Fruit fly (Drosophila melanogaster): ENCODE results near the gene Hipk.

- TF ChIP-seq insv (optimal IDR thresholded peaks at IDR 0.05) (no peak), psq (optimal IDR thresholded peaks at IDR 0.05) (no peak)
Measured at dm6 chr3L:561772-562454, 19.1 kb downstream of the Hipk start.

Data from Kc167 (cell line).